1 fruit fly cellular context compared by ENCODE assay signal in the genomic region with DNA sequence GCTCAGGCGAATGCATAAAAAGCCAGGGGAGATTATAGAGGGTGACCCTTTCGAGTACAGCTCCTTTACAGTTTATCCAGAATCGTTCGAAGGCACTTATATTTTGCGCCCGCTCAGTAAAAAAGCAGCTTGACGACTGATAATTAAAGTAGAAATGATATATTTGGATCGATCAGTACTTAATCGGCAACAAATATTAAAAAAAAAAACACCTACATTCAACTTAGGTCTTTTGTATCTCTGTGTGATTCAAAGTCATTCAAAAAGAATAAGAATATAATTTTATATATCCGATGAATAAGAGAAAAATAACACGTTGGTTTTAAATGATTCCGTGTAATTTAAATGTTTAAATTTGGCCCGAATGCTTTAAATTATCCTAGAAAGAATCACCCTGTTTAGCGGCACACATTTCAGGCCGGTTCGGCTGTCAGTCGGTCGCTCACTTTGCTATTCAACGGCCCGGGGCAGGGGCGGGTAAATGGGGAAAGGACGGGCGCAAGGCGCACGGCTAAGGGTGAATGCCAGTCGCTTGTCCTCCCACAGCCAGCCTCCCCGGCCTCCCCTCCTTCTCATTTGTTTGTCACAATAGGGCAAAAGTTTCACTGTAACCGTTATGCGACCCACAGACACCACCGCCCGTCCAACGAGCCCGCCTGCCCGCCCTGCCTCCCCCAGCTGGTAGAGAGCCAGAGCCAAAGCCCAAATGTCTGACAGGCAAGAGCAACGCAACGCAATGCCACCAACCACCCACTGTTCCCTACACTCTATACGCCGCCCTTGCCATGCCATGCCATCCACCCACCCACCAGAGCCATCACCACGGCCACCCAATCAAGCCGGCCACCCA.
TF ChIP-seq lines count a peak whose summit lies in the region.

No protein-coding gene starts in this region.

TF ChIP-seq in whole organism, embryonic, 481 proteins besides CTCF, POLR2A, EP300 and RAD21 (continued from another document):
- TF ChIP-seq CG6654 (GFP tag; optimal IDR thresholded peaks at IDR 0.05; lab: Kevin White, UChicago) (peak; percentile 42), CG2712 (tag; optimal IDR thresholded peaks at IDR 0.05; lab: Kevin White, UChicago) (peak; percentile 44), Aef1 (GFP tag; IDR thresholded peaks at IDR 0.05; lab: Robert Waterston, UW) (no peak), ken (GFP tag; IDR thresholded peaks at IDR 0.05; lab: Robert Waterston, UW) (0 out of 3 replicates have a peak, but pooled peaks have one; percentile 38), CG13894 (tag; optimal IDR thresholded peaks at IDR 0.05; lab: Kevin White, UChicago) (peak; percentile 64), tll (GFP tag; optimal IDR thresholded peaks at IDR 0.05; lab: Kevin White, UChicago) (no peak), Fer2 (tag; optimal IDR thresholded peaks at IDR 0.05; lab: Kevin White, UChicago) (no peak), ato (GFP tag; IDR thresholded peaks at IDR 0.05; lab: Robert Waterston, UW; ENCODE audit: partially characterized antibody) (0 out of 2 replicates have a peak, but pooled peaks have one; percentile 11), CG8290 (GFP tag; optimal IDR thresholded peaks at IDR 0.05; lab: Kevin White, UChicago) (no peak), CG8290 (tag; optimal IDR thresholded peaks at IDR 0.05; lab: Kevin White, UChicago) (peak in 1 of 2 experiments; percentile 12), CG10209 (GFP tag; optimal IDR thresholded peaks at IDR 0.05; lab: Kevin White, UChicago) (peak; percentile 54), danr (GFP tag; IDR thresholded peaks at IDR 0.05; lab: Robert Waterston, UW) (no peak), CG6683 (GFP tag; optimal IDR thresholded peaks at IDR 0.05; lab: Kevin White, UChicago) (peak; percentile 44), grn (GFP tag; optimal IDR thresholded peaks at IDR 0.05; lab: Kevin White, UChicago) (no peak), CG8765 (GFP tag; IDR thresholded peaks at IDR 0.05; lab: Robert Waterston, UW) (no peak), CG7556 (GFP tag; optimal IDR thresholded peaks at IDR 0.05; lab: Kevin White, UChicago) (peak; percentile 93), Mad (GFP tag; optimal IDR thresholded peaks at IDR 0.05; lab: Kevin White, UChicago) (no peak), Opbp (GFP tag; IDR thresholded peaks at IDR 0.05; lab: Robert Waterston, UW; ENCODE audit: partially characterized antibody) (no peak), CG15011 (GFP tag; optimal IDR thresholded peaks at IDR 0.05; lab: Kevin White, UChicago) (peak; percentile 75), CG6254 (GFP tag; optimal IDR thresholded peaks at IDR 0.05; lab: Kevin White, UChicago) (peak; percentile 53), Eip74EF (GFP tag; optimal IDR thresholded peaks at IDR 0.05; lab: Kevin White, UChicago) (no peak), sug (tag; optimal IDR thresholded peaks at IDR 0.05; lab: Kevin White, UChicago) (no peak), sc (optimal IDR thresholded peaks at IDR 0.05; lab: Kevin White, UChicago) (no peak), sc (GFP tag; optimal IDR thresholded peaks at IDR 0.05; lab: Kevin White, UChicago) (no peak), fru (optimal IDR thresholded peaks at IDR 0.05; lab: Kevin White, UChicago) (no peak), sim (GFP tag; IDR thresholded peaks at IDR 0.05; lab: Robert Waterston, UW) (no peak), CG12104 (GFP tag; optimal IDR thresholded peaks at IDR 0.05; lab: Kevin White, UChicago) (peak; percentile 62), CG30431 (GFP tag; optimal IDR thresholded peaks at IDR 0.05; lab: Kevin White, UChicago) (no peak), CG15073 (GFP tag; optimal IDR thresholded peaks at IDR 0.05; lab: Kevin White, UChicago) (no peak), scrt (GFP tag; optimal IDR thresholded peaks at IDR 0.05; lab: Kevin White, UChicago) (peak; percentile 63), p53 (GFP tag; optimal IDR thresholded peaks at IDR 0.05; lab: Kevin White, UChicago) (no peak), CG17385 (GFP tag; optimal IDR thresholded peaks at IDR 0.05; lab: Kevin White, UChicago) (peak; percentile 28), Sin3A (optimal IDR thresholded peaks at IDR 0.05; lab: Kevin White, UChicago) (no peak), Dbx (GFP tag; IDR thresholded peaks at IDR 0.05; lab: Robert Waterston, UW) (peak; percentile 41; the same call in 1 of the 3 replicates), mirr (GFP tag; optimal IDR thresholded peaks at IDR 0.05; lab: Kevin White, UChicago) (no peak), Bdp1 (GFP tag; optimal IDR thresholded peaks at IDR 0.05; lab: Kevin White, UChicago) (no peak), usp (GFP tag; optimal IDR thresholded peaks at IDR 0.05; lab: Kevin White, UChicago) (no peak), chn (GFP tag; optimal IDR thresholded peaks at IDR 0.05; lab: Kevin White, UChicago) (no peak), Dll (GFP tag; IDR thresholded peaks at IDR 0.05; lab: Robert Waterston, UW; ENCODE audit: partially characterized antibody) (no peak), CG17912 (GFP tag; optimal IDR thresholded peaks at IDR 0.05; lab: Kevin White, UChicago) (no peak), aop (GFP tag; IDR thresholded peaks at IDR 0.05; lab: Robert Waterston, UW) (no peak), GATAe (GFP tag; conservative IDR thresholded peaks at IDR 0.05; lab: Robert Waterston, UW) (no peak), wek (GFP tag; optimal IDR thresholded peaks at IDR 0.05; lab: Kevin White, UChicago) (no peak), CG18764 (GFP tag; optimal IDR thresholded peaks at IDR 0.05; lab: Kevin White, UChicago) (peak; percentile 15), CG16779 (GFP tag; IDR thresholded peaks at IDR 0.05; lab: Robert Waterston, UW) (0 out of 2 replicates have a peak, but pooled peaks have one; percentile 25), Lim3 (GFP tag; IDR thresholded peaks at IDR 0.05; lab: Robert Waterston, UW) (no peak), CG10959 (GFP tag; IDR thresholded peaks at IDR 0.05; lab: Robert Waterston, UW) (no peak), CG1529 (GFP tag; optimal IDR thresholded peaks at IDR 0.05; lab: Kevin White, UChicago) (no peak), Nf-YC (tag; optimal IDR thresholded peaks at IDR 0.05; lab: Kevin White, UChicago) (no peak), lbe (GFP tag; optimal IDR thresholded peaks at IDR 0.05; lab: Kevin White, UChicago) (no peak), amos (GFP tag; IDR thresholded peaks at IDR 0.05; lab: Robert Waterston, UW; ENCODE audit: partially characterized antibody) (0 out of 2 replicates have a peak, but pooled peaks have one; percentile 12), Ets65A (GFP tag; lab: Kevin White, UChicago) (no peak), Hr3 (GFP tag; optimal IDR thresholded peaks at IDR 0.05; lab: Kevin White, UChicago) (peak; percentile 18), Spps (tag; optimal IDR thresholded peaks at IDR 0.05; lab: Kevin White, UChicago) (no peak), nom (GFP tag; optimal IDR thresholded peaks at IDR 0.05; lab: Kevin White, UChicago) (peak; percentile 5), unpg (GFP tag; optimal IDR thresholded peaks at IDR 0.05; lab: Kevin White, UChicago) (peak; percentile 32), CG11695 (GFP tag; IDR thresholded peaks at IDR 0.05; lab: Robert Waterston, UW) (peak; percentile 64; the same call in 1 of the 3 replicates), HHEX (GFP tag; optimal IDR thresholded peaks at IDR 0.05; lab: Kevin White, UChicago) (peak; percentile 72), CG11696 (GFP tag; IDR thresholded peaks at IDR 0.05; lab: Robert Waterston, UW) (no peak), Adf1 (GFP tag; IDR thresholded peaks at IDR 0.05; lab: Robert Waterston, UW) (peak; percentile 71; the same call in 1 of the 2 replicates), CG8924 (tag; optimal IDR thresholded peaks at IDR 0.05; lab: Kevin White, UChicago) (peak; percentile 35), bcd (GFP tag; optimal IDR thresholded peaks at IDR 0.05; lab: Kevin White, UChicago) (peak; percentile 40), CG2120 (GFP tag; optimal IDR thresholded peaks at IDR 0.05; lab: Kevin White, UChicago) (peak; percentile 45), CG3407 (GFP tag; optimal IDR thresholded peaks at IDR 0.05; lab: Kevin White, UChicago) (peak; percentile 51), CG31441 (GFP tag; IDR thresholded peaks at IDR 0.05; lab: Robert Waterston, UW) (peak; percentile 73), CG1602 (GFP tag; optimal IDR thresholded peaks at IDR 0.05; lab: Kevin White, UChicago) (no peak), row (GFP tag; IDR thresholded peaks at IDR 0.05; lab: Robert Waterston, UW) (peak; percentile 49), ap (GFP tag; IDR thresholded peaks at IDR 0.05; lab: Robert Waterston, UW) (no peak), tgo (GFP tag; IDR thresholded peaks at IDR 0.05; lab: Robert Waterston, UW) (no peak), pum (GFP tag; optimal IDR thresholded peaks at IDR 0.05; lab: Kevin White, UChicago) (peak; percentile 3), CG13287 (GFP tag; IDR thresholded peaks at IDR 0.05; lab: Robert Waterston, UW; ENCODE audit: partially characterized antibody) (no peak), zf30C (GFP tag; optimal IDR thresholded peaks at IDR 0.05; lab: Kevin White, UChicago) (no peak), CG18476 (GFP tag; optimal IDR thresholded peaks at IDR 0.05; lab: Kevin White, UChicago) (peak; percentile 50), nau (GFP tag; optimal IDR thresholded peaks at IDR 0.05; lab: Kevin White, UChicago) (peak; percentile 58), luna (GFP tag; optimal IDR thresholded peaks at IDR 0.05; lab: Kevin White, UChicago) (no peak), Trl (optimal IDR thresholded peaks at IDR 0.05; lab: Kevin White, UChicago) (no peak), Trl (GFP tag; optimal IDR thresholded peaks at IDR 0.05; lab: Kevin White, UChicago) (no peak), bowl (GFP tag; IDR thresholded peaks at IDR 0.05; lab: Robert Waterston, UW) (no peak), CG14710 (tag; optimal IDR thresholded peaks at IDR 0.05; lab: Kevin White, UChicago) (peak; percentile 60), dm (GFP tag; optimal IDR thresholded peaks at IDR 0.05; lab: Kevin White, UChicago) (no peak), peb (GFP tag; IDR thresholded peaks at IDR 0.05; lab: Robert Waterston, UW) (no peak), Scr (GFP tag; IDR thresholded peaks at IDR 0.05; lab: Robert Waterston, UW; ENCODE audit: partially characterized antibody) (no peak), slp2 (GFP tag; optimal IDR thresholded peaks at IDR 0.05; lab: Kevin White, UChicago) (no peak), ATbp (GFP tag; optimal IDR thresholded peaks at IDR 0.05; lab: Kevin White, UChicago) (no peak), CG11093 (GFP tag; IDR thresholded peaks at IDR 0.05; lab: Robert Waterston, UW) (no peak), NfI (GFP tag; optimal IDR thresholded peaks at IDR 0.05; lab: Kevin White, UChicago) (peak; percentile 27), ham (GFP tag; IDR thresholded peaks at IDR 0.05; lab: Robert Waterston, UW) (0 out of 2 replicates have a peak, but pooled peaks have one; percentile 15), tup (GFP tag; optimal IDR thresholded peaks at IDR 0.05; lab: Kevin White, UChicago) (no peak), CG32532 (GFP tag; IDR thresholded peaks at IDR 0.05; lab: Robert Waterston, UW) (peak; percentile 6; the same call in 1 of the 2 replicates), CG13424 (tag; optimal IDR thresholded peaks at IDR 0.05; lab: Kevin White, UChicago) (peak; percentile 59), HLH3B (GFP tag; IDR thresholded peaks at IDR 0.05; lab: Robert Waterston, UW) (0 out of 2 replicates have a peak, but pooled peaks have one; percentile 27), CG12769 (tag; optimal IDR thresholded peaks at IDR 0.05; lab: Kevin White, UChicago) (no peak), seq (GFP tag; IDR thresholded peaks at IDR 0.05; lab: Robert Waterston, UW) (peak; percentile 19; the same call in 1 of the 2 replicates), CG10366 (GFP tag; IDR thresholded peaks at IDR 0.05; lab: Robert Waterston, UW) (peak; percentile 41), sqz (GFP tag; optimal IDR thresholded peaks at IDR 0.05; lab: Kevin White, UChicago) (peak; percentile 25), dpn (GFP tag; optimal IDR thresholded peaks at IDR 0.05; lab: Kevin White, UChicago) (peak in 1 of 2 experiments; percentile 12), run (tag; optimal IDR thresholded peaks at IDR 0.05; lab: Kevin White, UChicago) (no peak), CG1603 (tag; optimal IDR thresholded peaks at IDR 0.05; lab: Kevin White, UChicago) (no peak), so (GFP tag; IDR thresholded peaks at IDR 0.05; lab: Robert Waterston, UW) (no peak), slou (GFP tag; optimal IDR thresholded peaks at IDR 0.05; lab: Kevin White, UChicago) (no peak), bsh (GFP tag; optimal IDR thresholded peaks at IDR 0.05; lab: Kevin White, UChicago) (peak in 1 of 2 experiments; percentile 47), CG11504 (tag; optimal IDR thresholded peaks at IDR 0.05; lab: Kevin White, UChicago) (peak; percentile 81), z (GFP tag; IDR thresholded peaks at IDR 0.05; lab: Robert Waterston, UW) (no peak), Rx (GFP tag; IDR thresholded peaks at IDR 0.05; lab: Robert Waterston, UW) (no peak), Doc2 (GFP tag; IDR thresholded peaks at IDR 0.05; lab: Robert Waterston, UW) (no peak), unc-4 (GFP tag; IDR thresholded peaks at IDR 0.05; lab: Robert Waterston, UW; ENCODE audit: partially characterized antibody) (no peak), corto (GFP tag; optimal IDR thresholded peaks at IDR 0.05; lab: Kevin White, UChicago) (no peak), zen2 (GFP tag; IDR thresholded peaks at IDR 0.05; lab: Robert Waterston, UW; ENCODE audit: partially characterized antibody) (no peak), trh (GFP tag; optimal IDR thresholded peaks at IDR 0.05; lab: Kevin White, UChicago) (no peak), CG8281 (tag; optimal IDR thresholded peaks at IDR 0.05; lab: Kevin White, UChicago) (no peak), BtbVII (GFP tag; optimal IDR thresholded peaks at IDR 0.05; lab: Kevin White, UChicago) (peak; percentile 77), sob (GFP tag; IDR thresholded peaks at IDR 0.05; lab: Robert Waterston, UW) (peak; percentile 9; the same call in 1 of the 2 replicates), Tbp (GFP tag; optimal IDR thresholded peaks at IDR 0.05; lab: Kevin White, UChicago) (no peak), Fer1 (GFP tag; optimal IDR thresholded peaks at IDR 0.05; lab: Kevin White, UChicago) (peak; percentile 85), B-H1 (GFP tag; IDR thresholded peaks at IDR 0.05; lab: Robert Waterston, UW) (no peak), caup (GFP tag; optimal IDR thresholded peaks at IDR 0.05; lab: Kevin White, UChicago; ENCODE audit: severe bottlenecking) (peak; percentile 46), NFAT (GFP tag; IDR thresholded peaks at IDR 0.05; lab: Robert Waterston, UW) (0 out of 2 replicates have a peak, but pooled peaks have one; percentile 22), CG7987 (GFP tag; optimal IDR thresholded peaks at IDR 0.05; lab: Kevin White, UChicago) (no peak), fd64A (GFP tag; optimal IDR thresholded peaks at IDR 0.05; lab: Kevin White, UChicago) (no peak), abd-A (tag; optimal IDR thresholded peaks at IDR 0.05; lab: Kevin White, UChicago) (peak; percentile 91)
